Worm (Caenorhabditis elegans) whole organism, late embryonic: ENCODE data around the gene T21D9.2.

Source experiments
- K02D7.2 ChIP-seq: sonication (generic microtip); optimal IDR thresholded peaks from 2 replicates; lab custom pipeline; 2017; ENCODE audit warnings: mild to moderate bottlenecking, missing genetic modification characterization, missing compliant biosample characterization
- ahr-1 ChIP-seq: sonication (generic microtip); optimal IDR thresholded peaks from 2 replicates; lab custom pipeline; 2016; ENCODE audit warnings: missing genetic modification characterization, missing compliant biosample characterization
- ama-1 ChIP-seq: fragments of 150-350 bp; optimal IDR thresholded peaks from 2 replicates; lab custom pipeline; 2014
- ceh-24 ChIP-seq: sonication (generic microtip); optimal IDR thresholded peaks from 2 replicates; lab custom pipeline; 2016; ENCODE audit warnings: mild to moderate bottlenecking, missing genetic modification characterization, missing compliant biosample characterization
- eyg-1 ChIP-seq: sonication (generic microtip); optimal IDR thresholded peaks from 2 replicates; lab custom pipeline; 2016; ENCODE audit warnings: missing genotype, missing genetic modification characterization, missing compliant biosample characterization
- pha-4 ChIP-seq: fragments of 150-350 bp; optimal IDR thresholded peaks from 2 replicates; lab custom pipeline; 2018; ENCODE audit warnings: missing biosample characterization, missing genetic modification reagents, missing genetic modification characterization
- pqm-1 ChIP-seq: sonication (generic microtip); optimal IDR thresholded peaks from 2 replicates; lab custom pipeline; 2016; ENCODE audit warnings: missing genetic modification characterization, missing compliant biosample characterization

DNA sequence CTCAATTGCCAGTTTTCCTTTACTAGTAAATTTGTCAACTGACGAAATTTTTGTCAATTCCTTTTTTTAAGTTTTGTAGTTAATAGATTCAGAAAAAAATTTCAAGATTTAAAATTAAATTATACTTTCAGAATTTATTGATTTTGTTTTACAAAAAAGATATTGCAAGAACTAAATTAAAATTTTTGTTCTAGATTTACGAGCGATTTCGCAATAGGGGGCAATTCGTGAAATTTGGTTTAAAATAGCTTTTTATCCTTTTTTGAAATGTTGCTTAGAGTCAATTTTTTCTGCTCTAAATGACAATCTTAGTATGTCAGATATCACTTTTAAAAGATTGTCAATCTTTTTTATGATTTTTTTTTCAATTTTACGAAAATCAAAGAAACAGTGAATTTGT is 11.2 kb downstream of the T21D9.2 start:
- no peak for TF ChIP-seq ahr-1 (tag; lab: Kevin White, UChicago)
- no peak for TF ChIP-seq K02D7.2
- no peak for TF ChIP-seq eyg-1 (tag; lab: Kevin White, UChicago)
- no peak for TF ChIP-seq ama-1 (lab: Kevin White, UChicago)
- TF ChIP-seq pqm-1, result no peak
- TF ChIP-seq pha-4 (tag; lab: Kevin White, UChicago), result no peak
- TF ChIP-seq ceh-24 (tag; lab: Kevin White, UChicago), result no peak
